Fruit fly (Drosophila melanogaster) whole organism, embryonic: ENCODE data around the gene Sox100B.

ENCODE experiments used
- Abd-B ChIP-seq: fragments of 200-800 bp; sonication (Bioruptor generic); optimal IDR thresholded peaks from 2 replicates; lab custom pipeline; 2018; ENCODE audit warnings: missing biosample characterization, mild to moderate bottlenecking, missing genetic modification characterization, moderate library complexity
- BEAF-32 ChIP-seq: fragments of 200-800 bp; sonication (Bioruptor generic); optimal IDR thresholded peaks from 3 replicates; lab custom pipeline; 2017; ENCODE audit warnings: missing biosample characterization, missing genetic modification characterization, mild to moderate bottlenecking, moderate library complexity, missing genetic modification reagents
- Bdp1 ChIP-seq: fragments of 200-800 bp; sonication (Bioruptor generic); optimal IDR thresholded peaks from 3 replicates; lab custom pipeline; 2016; ENCODE audit warnings: missing biosample characterization, missing genetic modification characterization
- Bgb ChIP-seq: fragments of 200-800 bp; sonication (Bioruptor generic); IDR thresholded peaks from 2 replicates; pipeline ENCODE4 v1.3.6; 2022; ENCODE audit warnings: missing biosample characterization, missing genetic modification characterization; ENCODE audit not compliant: partially characterized antibody
- CG1024 ChIP-seq: fragments of 200-800 bp; sonication (Bioruptor generic); IDR thresholded peaks from 2 replicates; pipeline ENCODE4 v1.3.6; 2022; ENCODE audit warnings: missing biosample characterization, missing genetic modification characterization
- CG10565 ChIP-seq: fragments of 200-800 bp; sonication (Bioruptor generic); optimal IDR thresholded peaks from 3 replicates; lab custom pipeline; 2016; ENCODE audit warnings: missing biosample characterization, mild to moderate bottlenecking, missing genetic modification characterization
- CG11085 ChIP-seq: fragments of 200-800 bp; sonication (Bioruptor generic); IDR thresholded peaks from 2 replicates; pipeline ENCODE4 v1.3.6; 2022; ENCODE audit warnings: missing biosample characterization, missing genetic modification characterization
- CG11456 ChIP-seq: fragments of 200-800 bp; sonication (Bioruptor generic); IDR thresholded peaks from 3 replicates; pipeline ENCODE4 v1.3.6; 2022; ENCODE audit warnings: missing biosample characterization, missing genetic modification characterization
- CG12219 ChIP-seq: fragments of 200-800 bp; sonication (Bioruptor generic); optimal IDR thresholded peaks from 3 replicates; lab custom pipeline; 2018; ENCODE audit warnings: missing biosample characterization, mild to moderate bottlenecking, missing genetic modification characterization
- CG12391 ChIP-seq: fragments of 200-800 bp; sonication (Bioruptor generic); optimal IDR thresholded peaks from 3 replicates; lab custom pipeline; 2018; ENCODE audit warnings: missing biosample characterization, mild to moderate bottlenecking, missing genetic modification characterization, moderate library complexity
- CG13424 ChIP-seq: fragments of 200-800 bp; sonication (Bioruptor generic); optimal IDR thresholded peaks from 2 replicates; lab custom pipeline; 2019; ENCODE audit warnings: missing biosample characterization, mild to moderate bottlenecking, missing genetic modification characterization, moderate library complexity
- CG14965 ChIP-seq: fragments of 200-800 bp; sonication (Bioruptor generic); optimal IDR thresholded peaks from 2 replicates; lab custom pipeline; 2016; ENCODE audit warnings: missing biosample characterization, missing genetic modification characterization, borderline replicate concordance
- CG1647 ChIP-seq: fragments of 200-800 bp; sonication (Bioruptor generic); optimal IDR thresholded peaks from 3 replicates; lab custom pipeline; 2016; ENCODE audit warnings: missing biosample characterization, missing genetic modification characterization
- CG17361 ChIP-seq: fragments of 200-800 bp; sonication (Bioruptor generic); IDR thresholded peaks from 3 replicates; pipeline ENCODE4 v1.3.6; 2022; ENCODE audit warnings: missing biosample characterization, missing genetic modification characterization
- CG2199 ChIP-seq: fragments of 200-800 bp; sonication (Bioruptor generic); IDR thresholded peaks from 3 replicates; pipeline ENCODE4 v1.3.6; 2022; ENCODE audit warnings: missing biosample characterization, missing genetic modification characterization
- CG2712 ChIP-seq: fragments of 200-800 bp; optimal IDR thresholded peaks from 3 replicates; lab custom pipeline; 2019; ENCODE audit warnings: missing biosample characterization, mild to moderate bottlenecking, missing genetic modification characterization, moderate library complexity
- CG6791 ChIP-seq: fragments of 200-800 bp; sonication (Bioruptor generic); IDR thresholded peaks from 3 replicates; pipeline ENCODE4 v1.3.6; 2022; ENCODE audit warnings: missing biosample characterization, missing genetic modification characterization; ENCODE audit not compliant: partially characterized antibody
- CG8281 ChIP-seq: fragments of 200-800 bp; sonication (Bioruptor generic); optimal IDR thresholded peaks from 2 replicates; lab custom pipeline; 2018; ENCODE audit warnings: missing biosample characterization, mild to moderate bottlenecking, missing genetic modification characterization, moderate library complexity
- CG9215 ChIP-seq: fragments of 200-800 bp; sonication (Bioruptor generic); IDR thresholded peaks from 2 replicates; pipeline ENCODE4 v1.3.6; 2022; ENCODE audit warnings: missing biosample characterization, missing genetic modification characterization
- Dp ChIP-seq: fragments of 200-800 bp; sonication (Bioruptor generic); optimal IDR thresholded peaks from 2 replicates; lab custom pipeline; 2018; ENCODE audit warnings: missing biosample characterization, mild to moderate bottlenecking, missing genetic modification characterization, moderate library complexity
- Elba2 ChIP-seq: fragments of 200-800 bp; sonication (Bioruptor generic); optimal IDR thresholded peaks from 3 replicates; lab custom pipeline; 2016; ENCODE audit warnings: missing biosample characterization, missing genetic modification characterization
- Gsc ChIP-seq: fragments of 200-800 bp; sonication (Bioruptor generic); IDR thresholded peaks from 2 replicates; pipeline ENCODE4 v1.3.6; 2022; ENCODE audit warnings: missing biosample characterization, missing genetic modification characterization
- Hr51 ChIP-seq, 2 experiments: fragments of 200-800 bp; sonication (Bioruptor generic); optimal IDR thresholded peaks; 2 replicates in 1 of 2; 3 replicates in 1 of 2; lab custom pipeline; 2016 to 2018; ENCODE audit warnings: missing biosample characterization in 2 of 2, missing genetic modification characterization in 2 of 2, mild to moderate bottlenecking in 1 of 2, moderate library complexity in 1 of 2
- MESR4 ChIP-seq: fragments of 200-800 bp; sonication (Bioruptor generic); optimal IDR thresholded peaks from 2 replicates; lab custom pipeline; 2018; ENCODE audit warnings: missing biosample characterization, mild to moderate bottlenecking, missing genetic modification characterization, moderate library complexity
- Mad ChIP-seq: fragments of 200-800 bp; sonication (Bioruptor generic); optimal IDR thresholded peaks from 2 replicates; lab custom pipeline; 2016; ENCODE audit warnings: missing biosample characterization, missing genetic modification characterization
- Oaz ChIP-seq: fragments of 200-800 bp; sonication (Bioruptor generic); IDR thresholded peaks from 2 replicates; pipeline ENCODE4 v1.3.6; 2022; ENCODE audit warnings: missing biosample characterization, missing genetic modification characterization
- Rfx ChIP-seq: fragments of 200-800 bp; sonication (Bioruptor generic); IDR thresholded peaks from 2 replicates; pipeline ENCODE4 v1.3.6; 2022; ENCODE audit warnings: missing biosample characterization, missing genetic modification characterization
- Six4 ChIP-seq: fragments of 200-800 bp; sonication (Bioruptor generic); optimal IDR thresholded peaks from 2 replicates; lab custom pipeline; 2016; ENCODE audit warnings: missing biosample characterization, missing genetic modification characterization
- YL-1 ChIP-seq: fragments of 200-800 bp; sonication (Bioruptor generic); optimal IDR thresholded peaks from 3 replicates; lab custom pipeline; 2017; ENCODE audit warnings: missing biosample characterization, mild to moderate bottlenecking, missing genetic modification characterization
- ab ChIP-seq: fragments of 200-800 bp; sonication (Bioruptor generic); optimal IDR thresholded peaks from 2 replicates; lab custom pipeline; 2016; ENCODE audit warnings: missing biosample characterization, missing genetic modification characterization
- crol ChIP-seq: fragments of 200-800 bp; sonication (Bioruptor generic); IDR thresholded peaks from 2 replicates; pipeline ENCODE4 v1.3.6; 2022; ENCODE audit warnings: missing biosample characterization, missing genetic modification characterization
- eve ChIP-seq, 2 experiments: fragments of >200 bp; optimal IDR thresholded peaks; 2 replicates each; lab custom pipeline; 2017; ENCODE audit warnings: missing biosample characterization in 2 of 2, missing genetic modification characterization in 2 of 2
- fd3F ChIP-seq: fragments of 200-800 bp; sonication (Bioruptor generic); optimal IDR thresholded peaks from 2 replicates; lab custom pipeline; 2018; ENCODE audit warnings: missing biosample characterization, mild to moderate bottlenecking, missing genetic modification characterization, moderate library complexity
- gce ChIP-seq: fragments of 200-800 bp; sonication (Bioruptor generic); IDR thresholded peaks from 3 replicates; pipeline ENCODE4 v1.3.6; 2022; ENCODE audit warnings: missing biosample characterization, missing genetic modification characterization
- gsb ChIP-seq: fragments of 200-800 bp; sonication (Bioruptor generic); IDR thresholded peaks from 2 replicates; pipeline ENCODE4 v1.3.6; 2022; ENCODE audit warnings: missing biosample characterization, missing genetic modification characterization
- jigr1 ChIP-seq: fragments of 200-800 bp; sonication (Bioruptor generic); IDR thresholded peaks from 3 replicates; pipeline ENCODE4 v1.3.6; 2022; ENCODE audit warnings: missing biosample characterization, missing genetic modification characterization
- nmo ChIP-seq: fragments of 200-800 bp; sonication (Bioruptor generic); optimal IDR thresholded peaks from 2 replicates; lab custom pipeline; 2018; ENCODE audit warnings: missing biosample characterization, mild to moderate bottlenecking, missing genetic modification characterization, moderate library complexity
- nom ChIP-seq: fragments of 200-800 bp; sonication (Bioruptor generic); optimal IDR thresholded peaks from 2 replicates; lab custom pipeline; 2017; ENCODE audit warnings: missing biosample characterization, missing genetic modification characterization, mild to moderate bottlenecking, moderate library complexity, missing genetic modification reagents
- phol ChIP-seq: fragments of 200-800 bp; sonication (Bioruptor generic); optimal IDR thresholded peaks from 3 replicates; lab custom pipeline; 2018; ENCODE audit warnings: missing biosample characterization, mild to moderate bottlenecking, missing genetic modification characterization, moderate library complexity
- prd ChIP-seq, 3 experiments: fragments of >200 bp in 2 of 3; fragments of 200-800 bp in 1 of 3; sonication (Bioruptor generic) in 1 of 3; optimal IDR thresholded peaks in 2 of 3; IDR thresholded peaks in 1 of 3; 2 replicates in 2 of 3; 3 replicates in 1 of 3; pipeline versions ENCODE4 v1.3.6 to Lab custom; 2017 to 2022; ENCODE audit warnings: missing biosample characterization in 1 of 3, missing genetic modification characterization in 1 of 3
- run ChIP-seq: fragments of 200-800 bp; sonication (Bioruptor generic); optimal IDR thresholded peaks from 3 replicates; lab custom pipeline; 2018; ENCODE audit warnings: missing biosample characterization, mild to moderate bottlenecking, missing genetic modification characterization
- salm ChIP-seq: fragments of 200-800 bp; sonication (Bioruptor generic); optimal IDR thresholded peaks from 2 replicates; lab custom pipeline; 2018; ENCODE audit warnings: missing biosample characterization, mild to moderate bottlenecking, missing genetic modification characterization
- sim ChIP-seq: fragments of 200-800 bp; sonication (Bioruptor generic); IDR thresholded peaks from 2 replicates; pipeline ENCODE4 v1.3.6; 2022; ENCODE audit warnings: missing biosample characterization, missing genetic modification characterization
- stwl ChIP-seq: fragments of 200-800 bp; sonication (Bioruptor generic); optimal IDR thresholded peaks from 3 replicates; lab custom pipeline; 2018; ENCODE audit warnings: missing biosample characterization, mild to moderate bottlenecking, missing genetic modification characterization, moderate library complexity
- tap ChIP-seq: fragments of 200-800 bp; optimal IDR thresholded peaks from 3 replicates; lab custom pipeline; 2019; ENCODE audit warnings: missing biosample characterization, mild to moderate bottlenecking, missing genetic modification characterization, moderate library complexity
- vvl ChIP-seq: fragments of 200-800 bp; sonication (Bioruptor generic); IDR thresholded peaks from 2 replicates; pipeline ENCODE4 v1.3.6; 2022; ENCODE audit warnings: missing biosample characterization, missing genetic modification characterization
- yki ChIP-seq: fragments of >200 bp; optimal IDR thresholded peaks from 3 replicates; lab custom pipeline; 2018

Gene Sox100B

DNA sequence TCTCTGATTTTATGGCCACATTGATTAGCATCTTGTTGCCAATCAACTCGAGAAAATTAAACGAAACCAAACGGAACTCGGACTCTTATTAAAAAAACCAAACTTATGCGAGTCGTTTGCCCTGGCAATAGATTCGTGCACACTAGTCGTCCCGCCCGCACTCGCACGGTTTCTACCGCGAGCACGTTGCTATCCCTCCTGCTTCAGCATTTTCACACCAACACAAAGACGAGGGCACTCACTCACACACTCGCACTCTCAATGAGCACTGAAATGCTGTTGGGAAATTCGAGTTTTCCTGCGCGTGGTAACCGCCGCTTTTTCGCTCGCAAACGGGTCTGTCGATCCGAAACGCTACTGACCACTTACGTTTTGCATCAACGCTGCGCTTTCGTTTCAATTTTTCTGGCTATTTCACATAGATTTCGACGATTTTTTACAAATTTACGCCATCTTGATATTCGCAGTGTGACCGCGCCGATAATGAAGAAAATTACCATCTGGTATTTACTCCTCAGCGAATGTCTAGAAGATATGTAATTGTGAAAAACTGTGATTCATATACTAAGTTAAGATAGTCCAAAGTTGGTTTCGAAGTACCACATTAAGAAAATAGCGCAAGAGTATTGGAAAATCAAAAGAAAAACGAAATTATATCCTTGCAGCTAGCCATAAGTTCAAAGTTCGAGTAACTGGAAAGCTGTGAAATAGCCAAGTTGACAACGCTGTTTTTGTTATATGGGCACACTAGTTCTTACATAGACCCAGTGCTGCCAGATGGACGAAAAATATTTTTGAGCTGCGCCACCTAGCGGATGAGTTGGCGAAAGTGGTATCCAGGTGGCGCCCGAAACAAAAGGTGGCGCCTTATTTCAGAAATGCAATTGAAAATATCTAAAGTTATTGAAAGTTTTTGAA lies 4.1 kb upstream of the Sox100B start, which contains the start of gene dco (continued):
- TF ChIP-seq gsb (GFP tag; lab: Robert Waterston, UW) (peak; percentile 56; the same call in 1 of the 2 replicates), gce (GFP tag; lab: Robert Waterston, UW) (peak; percentile 71; the same call in 1 of the 3 replicates), ab (GFP tag; lab: Kevin White, UChicago) (no peak), CG10565 (GFP tag; lab: Kevin White, UChicago) (peak; percentile 48), CG14965 (GFP tag; lab: Kevin White, UChicago) (peak; percentile 54), Mad (peak; percentile 60), stwl (peak; percentile 77), yki (lab: Kevin White, UChicago) (peak; percentile 13), CG12391 (tag; lab: Kevin White, UChicago) (no peak), Rfx (GFP tag; lab: Robert Waterston, UW) (peak; percentile 96), fd3F (GFP tag; lab: Kevin White, UChicago) (peak; percentile 29), Elba2 (GFP tag; lab: Kevin White, UChicago) (peak; percentile 24), CG2712 (peak; percentile 77), run (tag; lab: Kevin White, UChicago) (peak; percentile 19), CG8281 (tag; lab: Kevin White, UChicago) (no peak), BEAF-32 (peak; percentile 41), Bdp1 (peak; percentile 46), CG2199 (GFP tag; lab: Robert Waterston, UW) (peak; percentile 90), Gsc (GFP tag; lab: Robert Waterston, UW) (peak; percentile 69), eve (GFP tag; optimal IDR thresholded peaks at IDR 0.05; lab: Kevin White, UChicago) (no peak), CG11085 (GFP tag; lab: Robert Waterston, UW) (peak; percentile 82), CG6791 (GFP tag; lab: Robert Waterston, UW) (0 out of 3 replicates have a peak, but pooled peaks have one; percentile 34), phol (tag; lab: Kevin White, UChicago) (peak; percentile 99), prd (optimal IDR thresholded peaks at IDR 0.05; lab: Kevin White, UChicago) (no peak), prd (GFP tag; IDR thresholded peaks at IDR 0.05; lab: Robert Waterston, UW) (peak; percentile 89), CG12219 (GFP tag; lab: Kevin White, UChicago) (no peak), Dp (GFP tag; lab: Kevin White, UChicago) (peak; percentile 47), vvl (GFP tag; lab: Robert Waterston, UW) (peak; percentile 90), Hr51 (GFP tag; optimal IDR thresholded peaks at IDR 0.05; lab: Kevin White, UChicago) (peak; percentile 22 to 63), CG9215 (peak; percentile 77), CG13424 (tag; lab: Kevin White, UChicago) (peak; percentile 41), tap (tag; lab: Kevin White, UChicago) (no peak), nmo (GFP tag; lab: Kevin White, UChicago) (peak; percentile 73), nom (no peak), salm (tag; lab: Kevin White, UChicago) (no peak), Oaz (0 out of 2 replicates have a peak, but pooled peaks have one; percentile 15), CG11456 (GFP tag; lab: Robert Waterston, UW) (peak; percentile 99), sim (GFP tag; lab: Robert Waterston, UW) (0 out of 2 replicates have a peak, but pooled peaks have one; percentile 20), YL-1 (peak; percentile 89), crol (GFP tag; lab: Robert Waterston, UW) (0 out of 2 replicates have a peak, but pooled peaks have one; percentile 4), Abd-B (GFP tag; lab: Kevin White, UChicago) (peak; percentile 43), Bgb (peak; percentile 32; the same call in 1 of the 2 replicates), CG17361 (peak; percentile 58), CG1647 (GFP tag; lab: Kevin White, UChicago) (peak; percentile 69), CG1024 (peak; percentile 75), MESR4 (GFP tag; lab: Kevin White, UChicago) (peak; percentile 97), jigr1 (peak; percentile 76; the same call in 2 of the 3 replicates), Six4 (GFP tag; lab: Kevin White, UChicago) (peak; percentile 71)
